Fruit fly (Drosophila melanogaster) whole organism: ENCODE results near the gene Tango6.

Source experiments
- pan ChIP-seq: fragments of >200 bp; optimal IDR thresholded peaks from 2 replicates; lab custom pipeline; 2017
- psq ChIP-seq: fragments of >200 bp; optimal IDR thresholded peaks from 2 replicates; lab custom pipeline; 2017

DNA sequence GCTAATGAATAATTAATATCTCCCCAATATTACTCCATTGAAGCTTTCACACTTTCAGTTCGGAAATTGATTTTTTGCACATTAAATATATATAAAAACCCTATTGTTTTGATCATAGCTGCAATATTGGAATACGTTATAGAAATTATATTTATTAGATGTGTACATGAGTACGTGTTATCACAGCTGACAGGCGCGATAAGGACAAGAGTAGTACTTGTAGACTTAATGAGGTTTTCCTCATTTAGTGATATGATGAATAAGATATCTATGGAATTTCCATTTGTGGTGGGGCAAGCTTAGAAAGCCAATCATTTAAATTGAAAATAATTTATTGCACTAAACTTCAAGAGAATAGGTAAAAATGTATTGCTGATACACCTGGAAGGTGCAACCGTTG, 33.6 kb downstream of the Tango6 start:
- TF ChIP-seq pan (lab: Kevin White, UChicago) (no peak), psq (no peak)
